Worm (Caenorhabditis elegans) whole organism, L1 larva: ENCODE measurements around the gene T25B2.1.

Experiments
- alr-1 ChIP-seq: fragments of 200-800 bp; sonication (Bioruptor generic); optimal IDR thresholded peaks from 2 replicates; lab custom pipeline; 2018; ENCODE audit warnings: borderline replicate concordance, mild to moderate bottlenecking, missing genetic modification characterization, missing compliant biosample characterization
- blmp-1 ChIP-seq: fragments of 150-350 bp; optimal IDR thresholded peaks from 2 replicates; lab custom pipeline; 2014; ENCODE audit warnings: missing biosample characterization, missing genetic modification characterization
- egl-27 ChIP-seq, 2 experiments: fragments of 150-350 bp in 1 of 2; sonication (generic microtip); optimal IDR thresholded peaks; 3 replicates each; lab custom pipeline; 2017 to 2018; ENCODE audit warnings: missing biosample characterization in 2 of 2, missing genetic modification characterization in 2 of 2, missing genetic modification reagents in 2 of 2
- elt-3 ChIP-seq, 6 experiments: fragments of 150-350 bp in 1 of 6; sonication (generic microtip); optimal IDR thresholded peaks; 2 replicates each; lab custom pipeline; 2017 to 2018; ENCODE audit warnings: missing biosample characterization in 6 of 6, missing genetic modification characterization in 6 of 6, inconsistent platforms in 1 of 6
- lin-35 ChIP-seq, 2 experiments: fragments of 150-350 bp; optimal IDR thresholded peaks; 2 replicates each; lab custom pipeline; 2014; ENCODE audit warnings: missing biosample characterization in 2 of 2, missing genetic modification characterization in 2 of 2, missing genetic modification reagents in 2 of 2
- mdl-1 ChIP-seq, 2 experiments: fragments of 150-350 bp; optimal IDR thresholded peaks; 2 replicates each; lab custom pipeline; 2014 to 2017; ENCODE audit warnings: missing biosample characterization in 2 of 2, missing genetic modification characterization in 2 of 2, inconsistent platforms in 1 of 2
- mep-1 ChIP-seq: fragments of 150-350 bp; optimal IDR thresholded peaks from 2 replicates; lab custom pipeline; 2014; ENCODE audit warnings: missing biosample characterization, missing genetic modification characterization
- nhr-11 ChIP-seq: fragments of 150-350 bp; optimal IDR thresholded peaks from 2 replicates; lab custom pipeline; 2014; ENCODE audit warnings: missing biosample characterization, missing genetic modification characterization
- nhr-77 ChIP-seq: fragments of 150-350 bp; optimal IDR thresholded peaks from 2 replicates; lab custom pipeline; 2014; ENCODE audit warnings: missing biosample characterization, missing genetic modification characterization
- pqm-1 ChIP-seq: sonication (generic microtip); optimal IDR thresholded peaks from 3 replicates; lab custom pipeline; 2017; ENCODE audit warnings: missing biosample characterization, missing genetic modification characterization
- rnt-1 ChIP-seq: sonication (generic microtip); optimal IDR thresholded peaks from 2 replicates; lab custom pipeline; 2016; ENCODE audit warnings: mild to moderate bottlenecking, missing genetic modification characterization, moderate library complexity, missing compliant biosample characterization
- snpc-4 ChIP-seq: fragments of 150-350 bp; optimal IDR thresholded peaks from 2 replicates; lab custom pipeline; 2014; ENCODE audit warnings: missing biosample characterization, missing genetic modification characterization
- snu-23 ChIP-seq: sonication (generic microtip); optimal IDR thresholded peaks from 2 replicates; lab custom pipeline; 2016; ENCODE audit warnings: missing genetic modification characterization, missing compliant biosample characterization
- sptf-1 ChIP-seq: fragments of 150-350 bp; optimal IDR thresholded peaks from 2 replicates; lab custom pipeline; 2014; ENCODE audit warnings: missing biosample characterization, missing genetic modification characterization

ce11 chrX:6224841-6225240, 51.1 kb downstream of the T25B2.1 start:
- TF ChIP-seq elt-3 (tag; optimal IDR thresholded peaks at IDR 0.05; lab: Kevin White, UChicago) (no peak), alr-1 (no peak), rnt-1 (tag; lab: Kevin White, UChicago) (peak; percentile 22), nhr-11 (tag; lab: Kevin White, UChicago) (no peak), egl-27 (tag; optimal IDR thresholded peaks at IDR 0.05; lab: Kevin White, UChicago) (no peak), sptf-1 (tag; lab: Kevin White, UChicago) (no peak), snu-23 (GFP tag; lab: Kevin White, UChicago) (no peak), mdl-1 (tag; optimal IDR thresholded peaks at IDR 0.05; lab: Kevin White, UChicago) (no peak), snpc-4 (tag; lab: Kevin White, UChicago) (no peak), mep-1 (tag; lab: Kevin White, UChicago) (no peak), blmp-1 (tag; lab: Kevin White, UChicago) (no peak), pqm-1 (tag; lab: Kevin White, UChicago) (no peak), lin-35 (GFP tag; optimal IDR thresholded peaks at IDR 0.05; lab: Kevin White, UChicago) (no peak), nhr-77 (tag; lab: Kevin White, UChicago) (no peak)
